ENCODE assay signal across 3 worm cellular contexts in the genomic region with DNA sequence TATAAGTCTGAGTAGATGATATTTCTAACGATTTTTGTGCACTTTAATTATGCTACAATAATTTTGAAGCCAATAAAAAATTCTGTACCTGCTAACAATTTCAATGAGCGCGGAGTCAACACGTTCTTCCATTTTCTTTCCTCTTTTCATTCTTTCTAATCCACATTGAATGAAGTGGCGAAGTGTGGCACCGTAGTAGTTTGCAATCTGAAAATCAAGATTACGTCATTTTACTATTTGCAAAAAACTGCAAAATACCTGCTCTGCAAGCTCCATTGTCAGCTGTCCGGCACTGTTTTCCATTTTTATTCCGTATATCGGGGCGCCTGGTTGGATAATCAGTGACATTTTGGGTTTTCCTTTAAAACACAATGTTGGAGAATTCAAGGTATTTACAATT.
TF ChIP-seq lines count a peak whose summit lies in the region.

No protein-coding gene starts in this region.

TF ChIP-seq in whole organism, L4 larva, 104 proteins besides CTCF, POLR2A, EP300 and RAD21:
- TF ChIP-seq dve-1 (tag; optimal IDR thresholded peaks at IDR 0.05; lab: Kevin White, UChicago; ENCODE audit: insufficient read depth) (no peak), zag-1 (tag; optimal IDR thresholded peaks at IDR 0.05; lab: Kevin White, UChicago) (no peak), aha-1 (tag; lab: Kevin White, UChicago) (peak; percentile 81), unc-62 (GFP tag; optimal IDR thresholded peaks at IDR 0.05 in 1 of 2; lab: Kevin White, UChicago) (peak in 1 of 2 experiments; percentile 53), unc-62 (tag; optimal IDR thresholded peaks at IDR 0.05; lab: Kevin White, UChicago) (no peak)

TF ChIP-seq in whole organism, mixed stage, embryonic, 35 proteins besides CTCF, POLR2A, EP300 and RAD21:
- TF ChIP-seq blmp-1 (tag; optimal IDR thresholded peaks at IDR 0.05; lab: Kevin White, UChicago) (no peak), zip-8 (tag; optimal IDR thresholded peaks at IDR 0.05; lab: Kevin White, UChicago) (peak; percentile 37)

TF ChIP-seq in whole organism, young adult, 124 proteins besides CTCF, POLR2A, EP300 and RAD21:
- TF ChIP-seq B0336.3 (GFP tag; IDR thresholded peaks at IDR 0.05; lab: Robert Waterston, UW) = 0 out of 2 replicates have a peak, but pooled peaks have one; percentile 8
- no peak for TF ChIP-seq nfya-2 (GFP tag; IDR thresholded peaks at IDR 0.05; lab: Robert Waterston, UW)
TF ChIP-seq in whole organism, young adult: peak in this region for 1.
